Worm (Caenorhabditis elegans): ENCODE measurements around the gene C35B8.3.

- TF ChIP-seq nhr-11 (tag; optimal IDR thresholded peaks at IDR 0.05), result no peak
- no peak for TF ChIP-seq skn-1 (tag; optimal IDR thresholded peaks at IDR 0.05)
- TF ChIP-seq lin-39 (tag; optimal IDR thresholded peaks at IDR 0.05), result no peak
- TF ChIP-seq egl-27 (tag; optimal IDR thresholded peaks at IDR 0.05), result no peak
Measured at ce11 chrX:9248083-9248805, 34.5 kb downstream of the C35B8.3 start.
